Fruit fly (Drosophila melanogaster) whole organism, adult: ENCODE measurements around the gene Apt1.

Experiments
- CG12768 ChIP-seq: fragments of 200-800 bp; sonication (Bioruptor generic); optimal IDR thresholded peaks from 2 replicates; lab custom pipeline; 2017; ENCODE audit warnings: missing biosample characterization, missing genetic modification characterization, mild to moderate bottlenecking, moderate library complexity, missing genetic modification reagents
- CG14711 ChIP-seq: fragments of 200-800 bp; sonication (Bioruptor generic); optimal IDR thresholded peaks from 2 replicates; lab custom pipeline; 2018; ENCODE audit warnings: missing biosample characterization, mild to moderate bottlenecking, missing genetic modification characterization, moderate library complexity
- CG33017 ChIP-seq: fragments of 200-800 bp; sonication (Bioruptor generic); optimal IDR thresholded peaks from 2 replicates; lab custom pipeline; 2018; ENCODE audit warnings: missing biosample characterization, mild to moderate bottlenecking, missing genetic modification characterization, moderate library complexity
- Mnt ChIP-seq: fragments of 200-800 bp; sonication (Bioruptor generic); optimal IDR thresholded peaks from 2 replicates; lab custom pipeline; 2016; ENCODE audit warnings: missing biosample characterization, mild to moderate bottlenecking, missing genetic modification characterization
- ovo ChIP-seq: fragments of 200-800 bp; sonication (Bioruptor generic); optimal IDR thresholded peaks from 2 replicates; lab custom pipeline; 2016; ENCODE audit warnings: missing biosample characterization, missing genetic modification characterization
- toe ChIP-seq: fragments of 200-800 bp; sonication (Bioruptor generic); optimal IDR thresholded peaks from 2 replicates; lab custom pipeline; 2016; ENCODE audit warnings: missing biosample characterization, missing genetic modification characterization

DNA sequence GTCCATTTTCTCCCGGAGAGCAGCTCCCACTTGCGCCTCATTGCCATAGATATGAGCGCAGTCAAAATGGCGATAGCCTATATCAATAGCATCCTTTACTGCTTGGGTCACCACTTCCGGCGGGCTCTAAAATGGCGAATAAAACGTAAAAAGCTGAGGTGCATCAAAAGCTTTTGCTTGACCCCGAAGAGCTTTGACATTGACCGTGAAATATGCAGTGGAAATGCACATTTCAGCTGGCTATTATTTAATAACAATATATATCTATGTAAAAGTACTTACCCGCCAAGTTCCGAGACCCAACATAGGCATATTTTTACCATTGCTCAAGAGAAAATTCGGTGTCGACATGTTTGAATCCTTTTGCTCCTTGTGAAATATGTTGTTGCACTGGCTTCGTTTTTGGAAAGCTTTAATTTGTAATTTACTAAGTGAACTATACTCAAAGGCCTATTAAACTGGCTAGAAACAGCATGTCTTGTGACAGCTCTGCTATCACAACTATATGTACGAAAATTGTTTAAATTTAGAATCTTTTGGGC, 2.1 kb upstream of the Apt1 start, which contains the start of gene CG6083:
- TF ChIP-seq ovo (GFP tag; lab: Kevin White, UChicago) (no peak), CG14711 (no peak), CG33017 (tag; lab: Kevin White, UChicago) (no peak), CG12768 (GFP tag; lab: Kevin White, UChicago) (no peak), Mnt (GFP tag; lab: Kevin White, UChicago) (no peak), toe (GFP tag; lab: Kevin White, UChicago) (no peak)
